Fruit fly (Drosophila melanogaster): ENCODE measurements around the gene CG3168.

- no peak for TF ChIP-seq gsb (GFP tag; IDR thresholded peaks at IDR 0.05)
- TF ChIP-seq Drgx (GFP tag; IDR thresholded peaks at IDR 0.05) = peak; percentile 92
- TF ChIP-seq run (tag; optimal IDR thresholded peaks at IDR 0.05) = peak; percentile 49
- TF ChIP-seq CG6791 (GFP tag; IDR thresholded peaks at IDR 0.05; ENCODE audit: partially characterized antibody) = no peak
- TF ChIP-seq Sox102F (GFP tag; optimal IDR thresholded peaks at IDR 0.05) = peak; percentile 85
- TF ChIP-seq insv (GFP tag; optimal IDR thresholded peaks at IDR 0.05) = no peak
- peak; percentile 50 for TF ChIP-seq dm (GFP tag; optimal IDR thresholded peaks at IDR 0.05)
- TF ChIP-seq lmd (GFP tag; IDR thresholded peaks at IDR 0.05) = peak; percentile 83
- TF ChIP-seq toy (GFP tag; IDR thresholded peaks at IDR 0.05) = no peak
- TF ChIP-seq pho (GFP tag; optimal IDR thresholded peaks at IDR 0.05) = peak; percentile 80
These were observed 28.5 kb downstream of the CG3168 start for dm6 chrX:6711295-6711694.

Measured in whole organism, embryonic.